Worm (Caenorhabditis elegans) whole organism, late embryonic: ENCODE data around the gene C09F12.3.

Experiments
- ama-1 ChIP-seq: fragments of 150-350 bp; optimal IDR thresholded peaks from 2 replicates; lab custom pipeline; 2014
- ceh-45 ChIP-seq: fragments of 200-800 bp; sonication (Bioruptor generic); IDR thresholded peaks from 2 replicates; pipeline ENCODE4 v1.3.6; 2022; ENCODE audit warnings: missing genetic modification reagents, missing genetic modification characterization, missing compliant biosample characterization
- ceh-9 ChIP-seq: sonication (generic microtip); optimal IDR thresholded peaks from 2 replicates; lab custom pipeline; 2016; ENCODE audit warnings: mild to moderate bottlenecking, missing genetic modification characterization, inconsistent platforms, missing compliant biosample characterization
- fkh-10 ChIP-seq: fragments of 150-350 bp; optimal IDR thresholded peaks from 2 replicates; lab custom pipeline; 2014; ENCODE audit warnings: missing biosample characterization, missing genetic modification reagents, missing genetic modification characterization
- pat-9 ChIP-seq: fragments of 200-800 bp; sonication (Bioruptor generic); optimal IDR thresholded peaks from 2 replicates; lab custom pipeline; 2018; ENCODE audit warnings: mild to moderate bottlenecking, missing genetic modification characterization, moderate library complexity, missing compliant biosample characterization
- pha-2 ChIP-seq: sonication (generic microtip); optimal IDR thresholded peaks from 2 replicates; lab custom pipeline; 2017; ENCODE audit warnings: mild to moderate bottlenecking, missing genetic modification characterization, missing compliant biosample characterization
- rnt-1 ChIP-seq: sonication (generic microtip); optimal IDR thresholded peaks from 2 replicates; lab custom pipeline; 2016; ENCODE audit warnings: missing genetic modification characterization, missing compliant biosample characterization
- sdc-2 ChIP-seq: sonication (generic microtip); optimal IDR thresholded peaks from 2 replicates; lab custom pipeline; 2016; ENCODE audit warnings: missing genotype, missing genetic modification characterization, missing compliant biosample characterization
- sox-4 ChIP-seq: sonication (generic microtip); optimal IDR thresholded peaks from 2 replicates; lab custom pipeline; 2017; ENCODE audit warnings: mild to moderate bottlenecking, missing genetic modification characterization, inconsistent platforms, missing compliant biosample characterization
- tbx-2 ChIP-seq: sonication (generic microtip); optimal IDR thresholded peaks from 2 replicates; lab custom pipeline; 2016; ENCODE audit warnings: missing genetic modification characterization, missing compliant biosample characterization
- unc-86 ChIP-seq: sonication (generic microtip); optimal IDR thresholded peaks from 2 replicates; lab custom pipeline; 2016; ENCODE audit warnings: missing genetic modification characterization, missing compliant biosample characterization

DNA sequence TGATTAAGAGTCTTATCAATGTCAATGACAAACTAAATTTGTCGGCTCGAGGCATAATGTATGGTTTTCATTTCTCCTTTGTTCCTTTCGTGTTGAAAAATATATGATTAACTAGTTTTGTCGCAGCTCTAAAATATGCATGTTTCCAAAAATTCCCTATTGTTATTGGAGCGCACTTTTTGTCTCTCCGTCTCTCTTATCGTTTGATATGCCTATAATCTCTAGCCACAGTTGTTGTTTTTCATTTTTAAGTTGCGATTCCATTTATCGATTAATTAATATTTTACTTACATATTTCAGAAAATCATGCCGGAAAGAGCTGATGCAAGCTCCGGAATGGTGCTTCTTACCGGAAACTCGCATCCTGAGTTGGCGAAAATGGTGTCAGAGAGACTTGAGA lies 30.7 kb upstream of the C09F12.3 start, which contains the start of gene W04G3.5:
- no peak for TF ChIP-seq unc-86 (tag; lab: Kevin White, UChicago)
- TF ChIP-seq pha-2 (tag; lab: Kevin White, UChicago) = no peak
- TF ChIP-seq ceh-45 (GFP tag; lab: Robert Waterston, UW) = no peak
- no peak for TF ChIP-seq sox-4 (tag; lab: Kevin White, UChicago)
- TF ChIP-seq fkh-10 (GFP tag; lab: Kevin White, UChicago) = no peak
- no peak for TF ChIP-seq pat-9 (tag; lab: Kevin White, UChicago)
- TF ChIP-seq rnt-1 = no peak
- TF ChIP-seq tbx-2 = no peak
- no peak for TF ChIP-seq ama-1 (lab: Kevin White, UChicago)
- no peak for TF ChIP-seq ceh-9 (tag; lab: Kevin White, UChicago)
- TF ChIP-seq sdc-2 (tag; lab: Kevin White, UChicago) = no peak
